Fruit fly (Drosophila melanogaster): ENCODE measurements around the gene CG15484.

The CG15484 gene

DNA sequence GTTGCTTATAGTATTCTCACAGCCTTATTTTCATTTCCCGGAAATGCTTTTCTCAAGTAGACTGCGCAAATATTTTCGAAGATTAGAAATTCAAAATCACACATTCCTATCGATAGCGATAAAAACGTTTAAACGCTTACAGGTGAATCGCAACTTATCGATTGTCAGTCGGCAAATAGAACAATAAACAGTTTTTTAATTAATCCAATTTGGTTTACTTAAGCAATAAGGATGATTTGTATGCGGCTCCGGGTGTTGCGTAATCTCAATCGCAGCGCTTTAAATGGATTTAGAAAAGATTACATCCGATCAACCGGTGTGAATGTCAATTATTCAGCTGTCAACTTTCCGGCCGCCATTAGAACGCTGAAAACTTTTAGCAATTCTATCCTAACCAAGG is at the start of gene CG15484, which contains the start of gene CG6180 (continued):
- TF ChIP-seq Myb (GFP tag; optimal IDR thresholded peaks at IDR 0.05) (peak; percentile 74), CG34422 (GFP tag; IDR thresholded peaks at IDR 0.05) (0 out of 3 replicates have a peak, but pooled peaks have one; percentile 16), pzg (GFP tag; optimal IDR thresholded peaks at IDR 0.05) (peak; percentile 49), insv (GFP tag; optimal IDR thresholded peaks at IDR 0.05) (no peak), Dek (tag; optimal IDR thresholded peaks at IDR 0.05) (no peak), CG43689 (GFP tag; IDR thresholded peaks at IDR 0.05) (no peak), gt (GFP tag; IDR thresholded peaks at IDR 0.05) (no peak), phol (tag; optimal IDR thresholded peaks at IDR 0.05) (peak; percentile 89), crp (GFP tag; optimal IDR thresholded peaks at IDR 0.05) (peak in 1 of 2 experiments; percentile 16), CG12659 (GFP tag; optimal IDR thresholded peaks at IDR 0.05) (peak; percentile 40), CG9876 (GFP tag; optimal IDR thresholded peaks at IDR 0.05) (no peak), CG18011 (GFP tag; optimal IDR thresholded peaks at IDR 0.05) (peak; percentile 39), Pdp1 (GFP tag; optimal IDR thresholded peaks at IDR 0.05) (peak in 1 of 2 experiments; percentile 69), Nf-YC (tag; optimal IDR thresholded peaks at IDR 0.05) (no peak), kah (GFP tag; optimal IDR thresholded peaks at IDR 0.05) (no peak), run (tag; optimal IDR thresholded peaks at IDR 0.05) (no peak), fu2 (GFP tag; optimal IDR thresholded peaks at IDR 0.05) (no peak), dm (GFP tag; optimal IDR thresholded peaks at IDR 0.05) (peak; percentile 7), Xrp1 (GFP tag; IDR thresholded peaks at IDR 0.05) (no peak), Doc3 (GFP tag; IDR thresholded peaks at IDR 0.05; ENCODE audit: partially characterized antibody) (0 out of 3 replicates have a peak, but pooled peaks have one; percentile 37), CG10431 (GFP tag; optimal IDR thresholded peaks at IDR 0.05) (no peak), sob (GFP tag; IDR thresholded peaks at IDR 0.05) (no peak), schlank (tag; optimal IDR thresholded peaks at IDR 0.05) (no peak), Scr (GFP tag; IDR thresholded peaks at IDR 0.05; ENCODE audit: partially characterized antibody) (peak; percentile 58), chn (GFP tag; optimal IDR thresholded peaks at IDR 0.05) (no peak), Sry-β (GFP tag; optimal IDR thresholded peaks at IDR 0.05) (peak; percentile 23), CG13287 (GFP tag; IDR thresholded peaks at IDR 0.05; ENCODE audit: partially characterized antibody) (peak; percentile 63), gfzf (GFP tag; optimal IDR thresholded peaks at IDR 0.05) (peak; percentile 13), Dll (GFP tag; IDR thresholded peaks at IDR 0.05; ENCODE audit: partially characterized antibody) (peak; percentile 59; the same call in 2 of the 4 replicates), zen (tag; optimal IDR thresholded peaks at IDR 0.05) (peak; percentile 17), CG34376 (GFP tag; optimal IDR thresholded peaks at IDR 0.05) (peak; percentile 12), stwl (tag; optimal IDR thresholded peaks at IDR 0.05) (peak; percentile 48), CG2712 (tag; optimal IDR thresholded peaks at IDR 0.05) (peak; percentile 29), CG3281 (GFP tag; optimal IDR thresholded peaks at IDR 0.05) (peak; percentile 2), CG3407 (GFP tag; optimal IDR thresholded peaks at IDR 0.05) (no peak), CG16815 (GFP tag; optimal IDR thresholded peaks at IDR 0.05) (no peak), unpg (GFP tag; optimal IDR thresholded peaks at IDR 0.05) (no peak), bbx (GFP tag; IDR thresholded peaks at IDR 0.05; ENCODE audit: partially characterized antibody) (peak; percentile 50), gce (GFP tag; IDR thresholded peaks at IDR 0.05) (no peak), Dp (GFP tag; optimal IDR thresholded peaks at IDR 0.05) (peak; percentile 74), zfh1 (GFP tag; IDR thresholded peaks at IDR 0.05) (0 out of 3 replicates have a peak, but pooled peaks have one; percentile 28), CG7963 (GFP tag; IDR thresholded peaks at IDR 0.05; ENCODE audit: partially characterized antibody) (0 out of 3 replicates have a peak, but pooled peaks have one; percentile 15), Sin3A (optimal IDR thresholded peaks at IDR 0.05) (peak; percentile 50), CG17385 (GFP tag; optimal IDR thresholded peaks at IDR 0.05) (peak; percentile 22), tx (GFP tag; optimal IDR thresholded peaks at IDR 0.05) (no peak)

Data from whole organism, embryonic.